Worm (Caenorhabditis elegans) whole organism, L4 larva: ENCODE results near the gene srb-1.

Source experiments
- D1046.2 ChIP-seq: fragments of 200-800 bp; sonication (Bioruptor generic); IDR thresholded peaks from 2 replicates; pipeline ENCODE4 v1.3.6; 2022; ENCODE audit warnings: missing genetic modification characterization, missing compliant biosample characterization
- F26F4.8 ChIP-seq: fragments of 200-800 bp; sonication (Bioruptor generic); conservative IDR thresholded peaks from 2 replicates; pipeline ENCODE4 v1.3.6; 2022; ENCODE audit warnings: missing genetic modification characterization, missing compliant biosample characterization
- F44E2.7 ChIP-seq: fragments of 200-800 bp; sonication (Bioruptor generic); IDR thresholded peaks from 2 replicates; pipeline ENCODE4 v2.1.2; 2022; ENCODE audit warnings: missing genetic modification characterization, missing compliant biosample characterization
- aha-1 ChIP-seq: fragments of 150-350 bp; peaks from one replicate; lab custom pipeline; 2014; ENCODE audit warnings: missing biosample characterization, missing genetic modification characterization
- ama-1 ChIP-seq: fragments of 150-350 bp; optimal IDR thresholded peaks from 2 replicates; lab custom pipeline; 2014; ENCODE audit warnings: inconsistent platforms, mixed read lengths
- arid-1 ChIP-seq: fragments of 200-800 bp; sonication (Bioruptor generic); conservative IDR thresholded peaks from 2 replicates; pipeline ENCODE4 v1.3.6; 2022; ENCODE audit warnings: missing genetic modification reagents, missing genetic modification characterization, missing compliant biosample characterization
- ceh-20 ChIP-seq: fragments of 200-800 bp; sonication (Bioruptor generic); IDR thresholded peaks from 2 replicates; pipeline ENCODE4 v1.3.6; 2022; ENCODE audit warnings: missing genetic modification reagents, missing genetic modification characterization, missing compliant biosample characterization
- ceh-32 ChIP-seq: sonication (generic microtip); optimal IDR thresholded peaks from 2 replicates; lab custom pipeline; 2016; ENCODE audit warnings: mild to moderate bottlenecking, missing genetic modification characterization, missing compliant biosample characterization; ENCODE audit not compliant: poor library complexity
- ceh-44 ChIP-seq: fragments of 200-800 bp; sonication (Bioruptor generic); IDR thresholded peaks from 2 replicates; pipeline ENCODE4 v1.3.6; 2022; ENCODE audit warnings: missing genetic modification reagents, missing genetic modification characterization, missing compliant biosample characterization
- ceh-62 ChIP-seq: sonication (generic microtip); optimal IDR thresholded peaks from 2 replicates; lab custom pipeline; 2017; ENCODE audit warnings: missing biosample characterization, missing genetic modification characterization
- ceh-82 ChIP-seq: sonication (generic microtip); optimal IDR thresholded peaks from 2 replicates; lab custom pipeline; 2017; ENCODE audit warnings: missing biosample characterization, missing genetic modification characterization
- ces-1 ChIP-seq: fragments of 150-350 bp; sonication (generic microtip); optimal IDR thresholded peaks from 4 replicates; lab custom pipeline; 2014; ENCODE audit warnings: missing biosample characterization, missing genetic modification reagents, missing genetic modification characterization
- daf-12 ChIP-seq: fragments of 150-350 bp; optimal IDR thresholded peaks from 2 replicates; lab custom pipeline; 2014; ENCODE audit warnings: missing biosample characterization, missing genetic modification reagents, missing genetic modification characterization
- daf-16 ChIP-seq, 3 experiments: sonication (generic microtip); optimal IDR thresholded peaks; 2 replicates each; lab custom pipeline; 2016 to 2017; ENCODE audit warnings: missing genetic modification characterization in 3 of 3, missing genetic modification reagents in 3 of 3, mild to moderate bottlenecking in 2 of 3, missing compliant biosample characterization in 2 of 3, missing biosample characterization in 1 of 3, moderate library complexity in 1 of 3
- daf-8 ChIP-seq: fragments of 200-800 bp; sonication (Bioruptor generic); IDR thresholded peaks from 2 replicates; pipeline ENCODE4 v1.3.6; 2022; ENCODE audit warnings: missing genetic modification characterization, missing compliant biosample characterization
- dmd-6 ChIP-seq: fragments of 200-800 bp; sonication (Bioruptor generic); IDR thresholded peaks from 2 replicates; pipeline ENCODE4 v1.3.6; 2022; ENCODE audit warnings: missing genetic modification reagents, missing genetic modification characterization, missing compliant biosample characterization
- dmd-8 ChIP-seq: fragments of 200-800 bp; sonication (Bioruptor generic); IDR thresholded peaks from 2 replicates; pipeline ENCODE4 v1.3.6; 2022; ENCODE audit warnings: missing genetic modification characterization, missing compliant biosample characterization
- dve-1 ChIP-seq: sonication (generic microtip); optimal IDR thresholded peaks from 2 replicates; lab custom pipeline; 2017; ENCODE audit warnings: antibody characterized with exemption, mild to moderate bottlenecking, missing genetic modification characterization, missing compliant biosample characterization; ENCODE audit not compliant: insufficient read depth
- egl-43 ChIP-seq: fragments of 200-800 bp; sonication (Bioruptor generic); IDR thresholded peaks from 2 replicates; pipeline ENCODE4 v1.3.6; 2022; ENCODE audit warnings: missing genetic modification reagents, missing genetic modification characterization, missing compliant biosample characterization
- fkh-10 ChIP-seq: fragments of 150-350 bp; optimal IDR thresholded peaks from 2 replicates; lab custom pipeline; 2014; ENCODE audit warnings: missing biosample characterization, missing genetic modification reagents, missing genetic modification characterization
- hlh-11 ChIP-seq: fragments of 200-800 bp; sonication (Bioruptor generic); optimal IDR thresholded peaks from 2 replicates; lab custom pipeline; 2018; ENCODE audit warnings: mild to moderate bottlenecking, missing genetic modification characterization, missing compliant biosample characterization
- hlh-30 ChIP-seq: sonication (generic microtip); optimal IDR thresholded peaks from 2 replicates; lab custom pipeline; 2017; ENCODE audit warnings: antibody characterized with exemption, mild to moderate bottlenecking, missing genetic modification characterization, missing compliant biosample characterization; ENCODE audit not compliant: insufficient read depth
- lim-7 ChIP-seq: fragments of 200-800 bp; sonication (Bioruptor generic); IDR thresholded peaks from 2 replicates; pipeline ENCODE4 v1.3.6; 2022; ENCODE audit warnings: missing genetic modification characterization, missing compliant biosample characterization
- lin-1 ChIP-seq: fragments of 200-800 bp; sonication (Bioruptor generic); IDR thresholded peaks from 2 replicates; pipeline ENCODE4 v1.3.6; 2022; ENCODE audit warnings: missing genetic modification reagents, missing genetic modification characterization, missing compliant biosample characterization
- lin-38 ChIP-seq: fragments of 200-800 bp; sonication (Bioruptor generic); IDR thresholded peaks from 2 replicates; pipeline ENCODE4 v1.3.6; 2022; ENCODE audit warnings: missing genetic modification reagents, missing genetic modification characterization, missing compliant biosample characterization
- lir-3 ChIP-seq: sonication (generic microtip); optimal IDR thresholded peaks from 2 replicates; lab custom pipeline; 2016; ENCODE audit warnings: mild to moderate bottlenecking, missing genetic modification characterization, missing compliant biosample characterization
- madf-9 ChIP-seq: fragments of 200-800 bp; sonication (Bioruptor generic); conservative IDR thresholded peaks from 2 replicates; pipeline ENCODE4 v1.3.6; 2022; ENCODE audit warnings: missing genetic modification reagents, missing genetic modification characterization, missing compliant biosample characterization
- mdl-1 ChIP-seq, 2 experiments: fragments of 150-350 bp in 1 of 2; sonication (generic microtip) in 1 of 2; optimal IDR thresholded peaks; 2 replicates each; lab custom pipeline; 2014 to 2017; ENCODE audit warnings: missing biosample characterization in 2 of 2, missing genetic modification characterization in 2 of 2
- mxl-3 ChIP-seq: fragments of 200-800 bp; sonication (Bioruptor generic); optimal IDR thresholded peaks from 2 replicates; lab custom pipeline; 2018; ENCODE audit warnings: mild to moderate bottlenecking, missing genetic modification characterization, missing compliant biosample characterization
- nhr-10 ChIP-seq: fragments of 150-350 bp; optimal IDR thresholded peaks from 2 replicates; lab custom pipeline; 2014; ENCODE audit warnings: missing biosample characterization, missing genetic modification characterization
- nhr-102 ChIP-seq: sonication (generic microtip); optimal IDR thresholded peaks from 2 replicates; lab custom pipeline; 2016; ENCODE audit warnings: mild to moderate bottlenecking, missing genetic modification characterization, moderate library complexity, missing compliant biosample characterization
- nhr-28 ChIP-seq: fragments of 150-350 bp; optimal IDR thresholded peaks from 2 replicates; lab custom pipeline; 2014; ENCODE audit warnings: missing biosample characterization, missing genetic modification characterization
- nhr-41 ChIP-seq: fragments of 200-800 bp; sonication (Bioruptor generic); IDR thresholded peaks from 2 replicates; pipeline ENCODE4 v1.3.6; 2022; ENCODE audit warnings: missing genetic modification reagents, missing genetic modification characterization, missing compliant biosample characterization
- nhr-48 ChIP-seq: sonication (generic microtip); optimal IDR thresholded peaks from 2 replicates; lab custom pipeline; 2016; ENCODE audit warnings: mild to moderate bottlenecking, missing genetic modification characterization, missing compliant biosample characterization
- nhr-6 ChIP-seq: fragments of 150-350 bp; optimal IDR thresholded peaks from 2 replicates; lab custom pipeline; 2014; ENCODE audit warnings: missing biosample characterization, missing genetic modification characterization
- nhr-77 ChIP-seq: fragments of 150-350 bp; optimal IDR thresholded peaks from 2 replicates; lab custom pipeline; 2014; ENCODE audit warnings: missing biosample characterization, missing genetic modification characterization
- pha-4 ChIP-seq, 2 experiments: fragments of 150-350 bp in 1 of 2; fragments of 200-800 bp in 1 of 2; sonication (Bioruptor generic) in 1 of 2; IDR thresholded peaks in 1 of 2; optimal IDR thresholded peaks in 1 of 2; 2 replicates each; pipeline versions ENCODE4 v1.3.6 to Lab custom; 2014 to 2022; ENCODE audit warnings: missing genetic modification characterization in 2 of 2, missing genetic modification reagents in 2 of 2, missing biosample characterization in 1 of 2, missing compliant biosample characterization in 1 of 2
- pqm-1 ChIP-seq: sonication (generic microtip); optimal IDR thresholded peaks from 2 replicates; lab custom pipeline; 2017; ENCODE audit warnings: missing biosample characterization, missing genetic modification characterization
- rbr-2 ChIP-seq: sonication (generic microtip); optimal IDR thresholded peaks from 2 replicates; lab custom pipeline; 2016; ENCODE audit warnings: missing genotype, missing genetic modification characterization, missing compliant biosample characterization
- sdz-12 ChIP-seq: fragments of 200-800 bp; sonication (Bioruptor generic); optimal IDR thresholded peaks from 2 replicates; lab custom pipeline; 2018; ENCODE audit warnings: mild to moderate bottlenecking, missing genetic modification characterization, missing compliant biosample characterization
- tra-1 ChIP-seq: fragments of 200-800 bp; sonication (Bioruptor generic); IDR thresholded peaks from 2 replicates; pipeline ENCODE4 v1.3.6; 2022; ENCODE audit warnings: missing genetic modification reagents, missing genetic modification characterization, missing compliant biosample characterization
- unc-39 ChIP-seq: sonication (generic microtip); optimal IDR thresholded peaks from 2 replicates; lab custom pipeline; 2017; ENCODE audit warnings: missing biosample characterization, missing genetic modification characterization
- unc-62 ChIP-seq, 3 experiments: fragments of 150-350 bp in 1 of 3; sonication (generic microtip); optimal IDR thresholded peaks in 2 of 3; peaks in 1 of 3; 1 replicate in 1 of 3; 2 replicates in 2 of 3; lab custom pipeline; 2014 to 2017; ENCODE audit warnings: missing biosample characterization in 3 of 3, missing genetic modification characterization in 3 of 3, missing genetic modification reagents in 3 of 3, missing genotype in 1 of 3
- zag-1 ChIP-seq: fragments of 150-350 bp; optimal IDR thresholded peaks from 2 replicates; lab custom pipeline; 2014; ENCODE audit warnings: missing biosample characterization, missing genetic modification characterization
- zfp-3 ChIP-seq: fragments of 200-800 bp; sonication (Bioruptor generic); conservative IDR thresholded peaks from 2 replicates; pipeline ENCODE4 v1.3.6; 2022; ENCODE audit warnings: missing genetic modification reagents, missing genetic modification characterization, missing compliant biosample characterization

Gene srb-1

DNA sequence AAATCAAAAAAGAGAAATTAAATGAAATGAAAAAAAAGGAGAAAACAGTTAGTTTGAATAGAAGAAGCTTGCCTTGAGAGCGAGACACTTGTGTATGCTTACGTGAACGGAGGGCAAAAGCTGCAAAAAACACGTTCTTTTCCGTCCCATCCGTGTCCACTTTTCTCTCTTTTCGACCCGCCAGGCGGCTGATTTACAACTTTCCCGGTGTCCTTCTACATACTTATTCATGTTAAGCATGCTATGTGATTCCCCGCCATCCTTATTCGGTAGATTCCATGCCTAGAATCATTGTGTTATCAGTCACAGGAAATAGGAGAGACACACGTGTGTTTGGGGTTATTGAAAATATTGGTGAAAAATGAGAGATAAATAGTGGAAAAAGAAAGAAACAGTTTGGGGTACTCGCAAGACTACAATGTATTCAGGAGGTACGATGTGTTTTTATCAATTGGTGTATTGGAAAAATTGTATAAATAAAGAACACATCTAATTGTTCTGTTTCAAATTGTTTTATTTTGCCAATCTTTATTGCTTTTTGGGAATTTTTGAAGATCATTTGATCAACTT, 28.8 kb downstream of the srb-1 start, which contains the start of gene nas-29:
TSS of gene nas-29 (minus strand) at position 92 of the 570 bp plus-strand sequence.
- no peak for TF ChIP-seq ceh-44 (GFP tag; lab: Robert Waterston, UW)
- no peak for TF ChIP-seq ceh-20 (GFP tag; lab: Robert Waterston, UW)
- TF ChIP-seq lin-1, result 0 out of 2 replicates have a peak, but pooled peaks have one; percentile 28
- TF ChIP-seq hlh-11 (tag; lab: Kevin White, UChicago), result no peak
- TF ChIP-seq nhr-10 (tag; lab: Kevin White, UChicago), result no peak
- TF ChIP-seq fkh-10 (GFP tag; lab: Kevin White, UChicago), result no peak
- peak; percentile 49 for TF ChIP-seq hlh-30
- no peak for TF ChIP-seq ces-1 (GFP tag; lab: Kevin White, UChicago)
- no peak for TF ChIP-seq ceh-62
- no peak for TF ChIP-seq zfp-3
- TF ChIP-seq daf-8 (GFP tag; lab: Robert Waterston, UW), result no peak
- no peak for TF ChIP-seq daf-16 (GFP tag; optimal IDR thresholded peaks at IDR 0.05; lab: Kevin White, UChicago)
- TF ChIP-seq daf-16 (tag; optimal IDR thresholded peaks at IDR 0.05; lab: Kevin White, UChicago), result peak; percentile 82
- no peak for TF ChIP-seq ceh-82
- TF ChIP-seq nhr-77 (tag; lab: Kevin White, UChicago), result peak; percentile 76
- TF ChIP-seq unc-62 (GFP tag; optimal IDR thresholded peaks at IDR 0.05 in 1 of 2; lab: Kevin White, UChicago), result no peak
- no peak for TF ChIP-seq unc-62 (tag; optimal IDR thresholded peaks at IDR 0.05; lab: Kevin White, UChicago)
- no peak for TF ChIP-seq ama-1
- TF ChIP-seq mdl-1 (tag; optimal IDR thresholded peaks at IDR 0.05; lab: Kevin White, UChicago), result peak in 1 of 2 experiments; percentile 89
- no peak for TF ChIP-seq unc-39 (tag; lab: Kevin White, UChicago)
- no peak for TF ChIP-seq lin-38 (GFP tag; lab: Robert Waterston, UW)
- no peak for TF ChIP-seq dmd-8 (GFP tag; lab: Robert Waterston, UW)
- peak; percentile 95 for TF ChIP-seq aha-1
- no peak for TF ChIP-seq arid-1 (GFP tag; lab: Robert Waterston, UW)
- no peak for TF ChIP-seq rbr-2 (tag; lab: Kevin White, UChicago)
- no peak for TF ChIP-seq F44E2.7
- TF ChIP-seq D1046.2 (GFP tag; lab: Robert Waterston, UW), result no peak
- TF ChIP-seq nhr-102 (tag; lab: Kevin White, UChicago), result no peak
- TF ChIP-seq lir-3 (tag; lab: Kevin White, UChicago), result no peak
- TF ChIP-seq zag-1, result no peak
- peak; percentile 97 for TF ChIP-seq nhr-28
- peak; percentile 93 for TF ChIP-seq mxl-3 (GFP tag; lab: Kevin White, UChicago)
- TF ChIP-seq dmd-6 (GFP tag; lab: Robert Waterston, UW), result peak; percentile 64; the same call in 1 of the 2 replicates
- TF ChIP-seq daf-12 (tag; lab: Kevin White, UChicago), result no peak
- peak; percentile 86 for TF ChIP-seq dve-1 (tag; lab: Kevin White, UChicago)
- TF ChIP-seq tra-1 (GFP tag; lab: Robert Waterston, UW), result no peak
- no peak for TF ChIP-seq sdz-12 (GFP tag; lab: Kevin White, UChicago)
- peak; percentile 42 for TF ChIP-seq nhr-48 (tag; lab: Kevin White, UChicago)
- TF ChIP-seq nhr-6 (tag; lab: Kevin White, UChicago), result no peak
- TF ChIP-seq lim-7 (GFP tag; lab: Robert Waterston, UW), result no peak
- TF ChIP-seq egl-43, result no peak
- no peak for TF ChIP-seq F26F4.8 (GFP tag; lab: Robert Waterston, UW)
- no peak for TF ChIP-seq pha-4 (GFP tag; IDR thresholded peaks at IDR 0.05; lab: Robert Waterston, UW)
- TF ChIP-seq pha-4 (tag; optimal IDR thresholded peaks at IDR 0.05; lab: Kevin White, UChicago), result no peak
- TF ChIP-seq pqm-1 (tag; lab: Kevin White, UChicago), result peak; percentile 81
- TF ChIP-seq madf-9, result no peak
- no peak for TF ChIP-seq ceh-32 (tag; lab: Kevin White, UChicago)
- no peak for TF ChIP-seq nhr-41
